Fruit fly (Drosophila melanogaster): ENCODE data around the gene betaTub85D.

The betaTub85D gene

dm6 chr3R:9434543-9435407 is 24.7 kb upstream of the betaTub85D start (continued):
- TF ChIP-seq tio (GFP tag; optimal IDR thresholded peaks at IDR 0.05): peak; percentile 70
- peak; percentile 93 for TF ChIP-seq Sox102F (GFP tag; optimal IDR thresholded peaks at IDR 0.05)
- TF ChIP-seq stc (GFP tag; IDR thresholded peaks at IDR 0.05): peak; percentile 80
- peak; percentile 50 for TF ChIP-seq repo (GFP tag; optimal IDR thresholded peaks at IDR 0.05)
- peak; percentile 93 for TF ChIP-seq slbo (GFP tag; IDR thresholded peaks at IDR 0.05)
- peak; percentile 79 for TF ChIP-seq Camta (GFP tag; optimal IDR thresholded peaks at IDR 0.05)
- peak; percentile 44 for TF ChIP-seq CG3163 (GFP tag; optimal IDR thresholded peaks at IDR 0.05)
- TF ChIP-seq CG8478 (optimal IDR thresholded peaks at IDR 0.05): no peak
- no peak for TF ChIP-seq CG17186 (GFP tag; optimal IDR thresholded peaks at IDR 0.05)
- peak; percentile 80 for TF ChIP-seq chn (GFP tag; optimal IDR thresholded peaks at IDR 0.05)
- TF ChIP-seq nerfin-2 (GFP tag; IDR thresholded peaks at IDR 0.05; ENCODE audit: partially characterized antibody): no peak
- peak; percentile 89 for TF ChIP-seq ase (GFP tag; IDR thresholded peaks at IDR 0.05)
- peak in 1 of 2 experiments; percentile 83 for TF ChIP-seq eve (GFP tag; optimal IDR thresholded peaks at IDR 0.05)
- TF ChIP-seq CG3407 (GFP tag; optimal IDR thresholded peaks at IDR 0.05): peak; percentile 61
- no peak for TF ChIP-seq wek (GFP tag; optimal IDR thresholded peaks at IDR 0.05)
- TF ChIP-seq schlank (tag; optimal IDR thresholded peaks at IDR 0.05): peak; percentile 9
- TF ChIP-seq sug (tag; optimal IDR thresholded peaks at IDR 0.05): peak; percentile 66
- peak; percentile 63 for TF ChIP-seq vfl (GFP tag; optimal IDR thresholded peaks at IDR 0.05)
- TF ChIP-seq CHES-1-like (GFP tag; optimal IDR thresholded peaks at IDR 0.05): peak; percentile 74
- TF ChIP-seq CG10654 (GFP tag; optimal IDR thresholded peaks at IDR 0.05): peak; percentile 77
- peak; percentile 62 for TF ChIP-seq NC2β (GFP tag; optimal IDR thresholded peaks at IDR 0.05)
- TF ChIP-seq ftz-f1 (GFP tag; optimal IDR thresholded peaks at IDR 0.05): no peak
- peak; percentile 67 for TF ChIP-seq CG8944 (GFP tag; optimal IDR thresholded peaks at IDR 0.05)
- no peak for TF ChIP-seq tna (GFP tag; IDR thresholded peaks at IDR 0.05; ENCODE audit: partially characterized antibody)
- peak; percentile 69 for TF ChIP-seq Antp (GFP tag; optimal IDR thresholded peaks at IDR 0.05)
- peak; percentile 88 for TF ChIP-seq CG9817 (tag; optimal IDR thresholded peaks at IDR 0.05)
- TF ChIP-seq Hr51 (GFP tag; optimal IDR thresholded peaks at IDR 0.05): peak; percentile 70 to 93
- TF ChIP-seq ap (GFP tag; IDR thresholded peaks at IDR 0.05): peak; percentile 85
- TF ChIP-seq CG4404 (GFP tag; IDR thresholded peaks at IDR 0.05): peak; percentile 50; the same call in 1 of the 2 replicates
- peak; percentile 44 for TF ChIP-seq twi (tag; optimal IDR thresholded peaks at IDR 0.05)
- peak; percentile 83 for TF ChIP-seq odd (GFP tag; optimal IDR thresholded peaks at IDR 0.05)
- TF ChIP-seq Tbp (GFP tag; optimal IDR thresholded peaks at IDR 0.05): no peak
- peak; percentile 54 for TF ChIP-seq exex (tag; optimal IDR thresholded peaks at IDR 0.05)
- peak; percentile 91 for TF ChIP-seq H2.0 (GFP tag; IDR thresholded peaks at IDR 0.05)
- no peak for TF ChIP-seq bigmax (GFP tag; optimal IDR thresholded peaks at IDR 0.05)
- peak; percentile 82 for TF ChIP-seq CG4820 (GFP tag; optimal IDR thresholded peaks at IDR 0.05)
- TF ChIP-seq CG12744 (GFP tag; optimal IDR thresholded peaks at IDR 0.05): peak; percentile 72
- peak; percentile 33 for TF ChIP-seq Ravus (GFP tag; IDR thresholded peaks at IDR 0.05)
- TF ChIP-seq pan (optimal IDR thresholded peaks at IDR 0.05): no peak
- peak in 1 of 2 experiments; percentile 92 for TF ChIP-seq pan (GFP tag; optimal IDR thresholded peaks at IDR 0.05 in 1 of 2, IDR thresholded peaks at IDR 0.05 in 1 of 2)
- peak; percentile 86 for TF ChIP-seq bab2 (GFP tag; optimal IDR thresholded peaks at IDR 0.05)
- TF ChIP-seq HmgD (GFP tag; optimal IDR thresholded peaks at IDR 0.05): peak; percentile 45
- 0 out of 2 replicates have a peak, but pooled peaks have one; percentile 7 for TF ChIP-seq gt (GFP tag; IDR thresholded peaks at IDR 0.05)
- TF ChIP-seq tgo (GFP tag; IDR thresholded peaks at IDR 0.05): peak; percentile 90
- TF ChIP-seq Nf-YA (GFP tag; IDR thresholded peaks at IDR 0.05): peak; percentile 81
- peak; percentile 88 for TF ChIP-seq CG6765 (GFP tag; optimal IDR thresholded peaks at IDR 0.05)
- TF ChIP-seq sd (tag; optimal IDR thresholded peaks at IDR 0.05): peak; percentile 77
- TF ChIP-seq Sry-β (GFP tag; optimal IDR thresholded peaks at IDR 0.05): no peak
- TF ChIP-seq CG8290 (GFP tag; optimal IDR thresholded peaks at IDR 0.05): peak; percentile 54
- peak in 1 of 2 experiments; percentile 18 for TF ChIP-seq CG8290 (tag; optimal IDR thresholded peaks at IDR 0.05)
- TF ChIP-seq br (optimal IDR thresholded peaks at IDR 0.05): no peak

Measured in whole organism, embryonic.